Fruit fly (Drosophila melanogaster): ENCODE measurements around the gene und.

DNA sequence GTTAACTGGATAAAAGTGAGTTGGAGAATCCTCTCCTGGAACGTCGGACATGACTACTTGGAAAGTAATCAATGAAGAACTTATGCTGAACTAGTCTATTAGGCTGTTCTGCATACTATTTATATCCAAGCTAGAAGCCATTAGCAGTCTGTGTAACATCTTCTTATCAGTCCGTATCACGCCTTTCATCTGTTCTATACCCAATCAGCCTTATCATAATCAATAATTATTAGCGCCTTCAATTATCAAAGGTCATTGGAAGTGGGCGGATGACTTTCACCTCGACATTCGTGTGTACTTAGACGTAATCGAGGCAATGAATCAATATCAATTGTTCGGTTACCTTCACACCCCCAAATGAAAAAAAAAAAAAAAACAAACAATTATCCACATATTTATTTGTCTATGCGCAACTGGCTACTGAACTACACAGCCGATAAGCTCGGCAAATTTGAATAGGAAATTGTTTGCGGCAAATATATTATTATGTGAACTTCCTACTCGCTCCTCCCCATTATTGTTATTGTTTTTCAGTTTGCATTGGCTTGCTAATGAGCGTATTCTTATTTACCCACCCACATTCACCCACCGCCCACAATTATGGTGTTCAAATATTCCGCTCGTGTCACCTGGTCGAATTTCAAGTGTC, 11.9 kb downstream of the und start, which contains the start of the genes ppk11 and ppk16:
- no peak for TF ChIP-seq CG32006 (GFP tag; optimal IDR thresholded peaks at IDR 0.05)
- no peak for TF ChIP-seq Ets96B (tag; optimal IDR thresholded peaks at IDR 0.05)
- TF ChIP-seq Sox15 (GFP tag; optimal IDR thresholded peaks at IDR 0.05), result no peak
- no peak for TF ChIP-seq Hr39 (GFP tag; optimal IDR thresholded peaks at IDR 0.05)
- TF ChIP-seq CG11902 (GFP tag; optimal IDR thresholded peaks at IDR 0.05), result no peak
- TF ChIP-seq esn (GFP tag; optimal IDR thresholded peaks at IDR 0.05), result no peak
- no peak for TF ChIP-seq spab (GFP tag; optimal IDR thresholded peaks at IDR 0.05)
- no peak for TF ChIP-seq Gug (GFP tag; IDR thresholded peaks at IDR 0.05)
- no peak for TF ChIP-seq salr (GFP tag; optimal IDR thresholded peaks at IDR 0.05)
- TF ChIP-seq CG31627 (GFP tag; optimal IDR thresholded peaks at IDR 0.05), result no peak
- TF ChIP-seq Ets21C (GFP tag; optimal IDR thresholded peaks at IDR 0.05), result no peak
- TF ChIP-seq fd59A (GFP tag; optimal IDR thresholded peaks at IDR 0.05), result no peak

All from whole organism, prepupa.